Fruit fly (Drosophila melanogaster) Kc167 (cell line): ENCODE measurements around the gene CG12081.

Source experiments
- Myc ChIP-seq: fragments of >200 bp; optimal IDR thresholded peaks from 2 replicates; lab custom pipeline; 2017; ENCODE audit warnings: missing external identifiers
- Sin3A ChIP-seq: fragments of >200 bp; optimal IDR thresholded peaks from 2 replicates; lab custom pipeline; 2018; ENCODE audit warnings: missing external identifiers
- h ChIP-seq: fragments of >200 bp; optimal IDR thresholded peaks from 3 replicates; lab custom pipeline; 2018; ENCODE audit warnings: missing external identifiers
- insv ChIP-seq: fragments of >200 bp; optimal IDR thresholded peaks from 3 replicates; lab custom pipeline; 2018; ENCODE audit warnings: missing external identifiers
- psq ChIP-seq: fragments of >200 bp; optimal IDR thresholded peaks from 2 replicates; lab custom pipeline; 2017; ENCODE audit warnings: missing external identifiers
- ttk ChIP-seq: sonication (Bioruptor generic); optimal IDR thresholded peaks from 2 replicates; lab custom pipeline; 2017; ENCODE audit warnings: missing external identifiers

The CG12081 gene

DNA sequence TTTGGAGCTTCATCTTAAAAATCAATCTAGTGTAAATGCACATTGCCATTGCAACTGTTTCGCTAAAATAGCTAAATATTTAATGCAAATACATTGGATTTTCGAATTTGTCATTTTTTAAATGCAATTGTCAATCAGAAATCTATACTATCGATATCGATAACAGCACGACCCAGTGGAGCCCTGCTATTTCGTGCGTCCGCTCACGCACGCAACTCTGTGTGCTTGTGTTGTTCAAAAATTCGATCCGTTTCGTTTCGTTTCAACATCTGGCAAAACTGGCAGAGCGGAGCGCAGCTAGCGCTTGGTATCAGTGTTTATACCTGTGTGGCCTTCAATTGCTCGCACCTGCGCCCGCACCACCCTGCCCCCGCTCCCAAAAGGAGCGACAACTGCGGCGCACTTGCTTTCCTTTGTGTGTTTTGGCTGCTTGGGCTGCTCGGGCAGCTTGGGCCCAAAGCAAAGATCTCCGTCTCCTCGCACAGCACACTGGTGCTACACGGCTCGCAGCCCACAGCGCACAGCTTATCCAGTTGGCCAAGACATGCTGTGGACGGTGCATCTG is at the start of gene CG12081:
Gene CG12081, plus strand, starts transcription at position 205 of the 565 bp plus-strand sequence.
- TF ChIP-seq Sin3A (lab: Kevin White, UChicago), result no peak
- TF ChIP-seq h (lab: Kevin White, UChicago), result no peak
- no peak for TF ChIP-seq ttk (lab: Kevin White, UChicago)
- TF ChIP-seq Myc (lab: Kevin White, UChicago), result no peak
- TF ChIP-seq insv (lab: Kevin White, UChicago), result no peak
- no peak for TF ChIP-seq psq (lab: Kevin White, UChicago)

DNA sequence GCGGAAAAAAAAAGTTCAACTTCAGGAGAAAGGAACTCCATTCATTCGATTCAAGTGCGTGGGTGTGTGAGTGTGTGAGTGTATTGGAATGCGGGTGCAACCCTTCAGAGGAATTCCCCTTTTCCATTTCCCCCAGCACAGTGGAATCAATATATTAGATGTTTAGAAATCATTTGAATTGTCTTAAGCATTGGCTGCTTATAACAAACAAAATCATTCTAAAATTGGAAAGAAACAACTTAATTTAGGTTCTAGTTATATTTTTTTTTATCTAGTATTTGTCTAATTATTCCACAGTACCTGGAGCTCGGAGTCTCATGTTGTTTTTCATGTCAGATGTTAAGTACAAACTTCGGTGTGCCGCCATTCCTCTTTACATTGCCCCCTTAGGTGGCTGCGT is 49.6 kb upstream of the CG12081 start:
- TF ChIP-seq Sin3A (lab: Kevin White, UChicago) (no peak), psq (lab: Kevin White, UChicago) (no peak), insv (lab: Kevin White, UChicago) (no peak)

dm6 chrX:8541985-8542384 is 46.6 kb upstream of the CG12081 start:
- TF ChIP-seq h (lab: Kevin White, UChicago), result no peak
- TF ChIP-seq ttk (lab: Kevin White, UChicago), result no peak
- no peak for TF ChIP-seq insv (lab: Kevin White, UChicago)
- TF ChIP-seq Myc (lab: Kevin White, UChicago), result no peak
- no peak for TF ChIP-seq Sin3A (lab: Kevin White, UChicago)
- TF ChIP-seq psq (lab: Kevin White, UChicago), result no peak

dm6 chrX:8542728-8543127 is 45.9 kb upstream of the CG12081 start:
- TF ChIP-seq ttk (lab: Kevin White, UChicago) (no peak), Sin3A (lab: Kevin White, UChicago) (no peak), psq (lab: Kevin White, UChicago) (no peak), insv (lab: Kevin White, UChicago) (no peak), h (lab: Kevin White, UChicago) (no peak), Myc (lab: Kevin White, UChicago) (no peak)

DNA sequence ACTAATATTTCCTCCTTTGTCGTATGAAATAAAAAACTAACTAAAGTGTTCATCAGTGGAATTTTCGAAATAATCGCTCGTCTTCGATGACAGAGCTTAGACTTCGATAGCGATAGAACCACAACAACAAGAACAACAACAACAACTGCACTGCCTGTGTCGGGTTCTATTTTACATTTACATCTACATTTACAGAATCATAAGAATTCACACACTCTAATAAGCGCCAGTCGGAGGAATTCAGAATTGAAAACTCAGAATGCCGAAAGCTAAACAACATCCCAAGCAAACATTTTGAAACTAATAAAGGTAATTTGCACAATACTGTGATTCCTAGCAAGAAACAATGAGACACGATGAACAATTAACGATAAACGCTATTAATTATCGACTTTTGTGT is 34.3 kb upstream of the CG12081 start:
- TF ChIP-seq psq (lab: Kevin White, UChicago), result no peak
- no peak for TF ChIP-seq Myc (lab: Kevin White, UChicago)
- no peak for TF ChIP-seq insv (lab: Kevin White, UChicago)
- no peak for TF ChIP-seq Sin3A (lab: Kevin White, UChicago)
- no peak for TF ChIP-seq h (lab: Kevin White, UChicago)
- TF ChIP-seq ttk (lab: Kevin White, UChicago), result no peak

- TF ChIP-seq insv (lab: Kevin White, UChicago), result no peak
- no peak for TF ChIP-seq ttk (lab: Kevin White, UChicago)
- no peak for TF ChIP-seq Sin3A (lab: Kevin White, UChicago)
- TF ChIP-seq Myc (lab: Kevin White, UChicago), result no peak
- no peak for TF ChIP-seq h (lab: Kevin White, UChicago)
- TF ChIP-seq psq (lab: Kevin White, UChicago), result peak; percentile 88
Measured at dm6 chrX:8558762-8559172, 29.8 kb upstream of the CG12081 start, which contains the start of gene IntS4. Gene IntS4, minus strand, starts transcription at chrX:8558781.

dm6 chrX:8560087-8560999 is 28.3 kb upstream of the CG12081 start, which contains the start of the genes CG12112 and Trf4-1:
Gene CG12112, minus strand, starts transcription at chrX:8560192.
Gene Trf4-1, plus strand, starts transcription at chrX:8560322.
- peak; percentile 25 for TF ChIP-seq psq (lab: Kevin White, UChicago)
- TF ChIP-seq h (lab: Kevin White, UChicago), result no peak

DNA sequence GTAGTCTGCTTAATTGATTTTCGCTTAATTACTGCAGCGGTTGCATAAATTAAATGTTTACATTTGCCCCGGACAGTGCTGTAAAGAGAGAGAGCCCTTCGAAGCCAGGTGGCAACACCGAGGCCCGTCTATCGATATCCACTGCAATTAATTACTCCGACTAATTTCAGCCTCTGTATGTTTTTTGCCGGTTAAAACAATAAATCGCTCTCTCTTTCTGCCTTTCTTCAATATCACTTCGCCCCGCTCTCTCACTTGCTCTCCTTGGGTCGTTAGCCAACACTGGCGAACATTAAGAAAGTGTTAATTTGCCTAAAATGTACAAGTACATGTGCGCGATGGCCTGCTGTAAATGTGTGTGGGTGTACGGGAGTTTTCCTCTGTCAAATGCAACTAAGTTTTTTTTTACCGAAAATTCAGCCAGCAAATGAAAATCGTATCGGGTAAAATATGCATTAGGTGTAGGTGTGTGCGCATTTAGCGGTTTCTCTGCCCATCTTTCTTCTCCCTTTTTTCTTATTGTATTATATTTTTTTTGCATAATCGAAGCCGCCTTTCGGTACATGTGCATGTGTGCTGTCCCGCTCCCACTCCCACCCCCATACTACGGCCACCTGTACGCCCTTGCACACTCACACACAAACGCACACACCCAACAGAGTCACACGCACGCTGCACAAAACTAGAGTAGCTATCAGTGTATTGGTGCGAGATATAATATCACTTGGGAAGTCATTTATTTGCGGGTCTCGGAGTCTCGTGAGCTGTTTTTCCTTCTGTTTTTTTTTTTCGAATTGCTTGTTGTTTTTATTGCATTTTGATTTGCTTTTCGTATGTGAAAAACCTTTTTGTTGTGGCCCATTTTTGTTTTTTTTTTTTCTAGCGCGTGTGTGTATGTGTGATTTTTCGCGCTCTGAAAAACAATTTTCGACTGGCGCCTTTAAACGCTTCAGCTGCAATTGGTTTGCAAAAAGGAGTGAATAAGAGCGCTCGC is 26.9 kb upstream of the CG12081 start:
- TF ChIP-seq h (lab: Kevin White, UChicago) (no peak), psq (lab: Kevin White, UChicago) (no peak), Sin3A (lab: Kevin White, UChicago) (no peak), insv (lab: Kevin White, UChicago) (no peak), ttk (lab: Kevin White, UChicago) (no peak), Myc (lab: Kevin White, UChicago) (no peak)

DNA sequence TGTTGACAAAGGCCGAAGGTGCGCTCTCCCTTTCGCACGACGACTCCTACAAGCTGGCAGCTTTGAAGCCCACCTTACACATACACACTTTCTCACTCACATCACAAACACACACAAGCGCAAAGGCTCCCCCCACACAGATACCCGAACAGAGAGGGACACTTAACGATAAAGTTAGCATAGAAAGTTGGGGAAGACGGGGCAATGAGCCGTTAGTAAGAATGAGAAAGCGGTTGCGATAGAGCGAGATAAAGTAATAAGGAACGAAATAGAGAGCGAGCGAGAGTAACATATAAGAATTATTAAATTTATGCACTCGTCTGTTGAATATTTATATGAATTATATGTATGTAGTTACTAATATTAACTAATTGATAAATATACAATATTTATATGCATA is 19.6 kb upstream of the CG12081 start:
- TF ChIP-seq Myc (lab: Kevin White, UChicago) (no peak), h (lab: Kevin White, UChicago) (no peak), Sin3A (lab: Kevin White, UChicago) (no peak), insv (lab: Kevin White, UChicago) (no peak), psq (lab: Kevin White, UChicago) (no peak), ttk (lab: Kevin White, UChicago) (no peak)

- TF ChIP-seq insv (lab: Kevin White, UChicago) (no peak), ttk (lab: Kevin White, UChicago) (no peak)
Measured at dm6 chrX:8569639-8570038, 19.0 kb upstream of the CG12081 start.

DNA sequence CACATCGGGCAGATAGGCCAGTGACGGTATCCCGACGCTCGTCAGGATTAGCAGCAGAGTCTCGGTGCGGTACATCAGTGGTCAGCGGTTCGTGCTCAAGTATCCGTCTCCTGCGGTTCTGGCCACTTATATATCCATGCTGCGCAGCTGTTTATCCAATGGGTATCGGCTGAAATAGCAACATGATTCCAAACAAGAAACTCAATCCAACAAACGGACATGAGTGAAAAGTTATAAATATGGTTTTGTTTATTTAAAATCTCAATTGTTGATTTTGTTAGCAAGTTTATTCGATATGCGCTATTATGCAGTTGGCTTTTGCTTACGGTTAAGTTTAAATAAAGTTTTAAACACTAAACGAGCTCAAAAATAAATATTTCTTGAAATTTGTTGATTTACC is 17.8 kb upstream of the CG12081 start, which contains the start of gene CG12111:
Gene CG12111, minus strand, starts transcription at position 101 of the 400 bp plus-strand sequence.
- TF ChIP-seq psq (lab: Kevin White, UChicago), result no peak
- no peak for TF ChIP-seq Myc (lab: Kevin White, UChicago)
- TF ChIP-seq ttk (lab: Kevin White, UChicago), result no peak
- no peak for TF ChIP-seq insv (lab: Kevin White, UChicago)
- no peak for TF ChIP-seq Sin3A (lab: Kevin White, UChicago)
- TF ChIP-seq h (lab: Kevin White, UChicago), result no peak
